Worm (Caenorhabditis elegans) whole organism, L4/young adult: Measurements from ENCODE around the gene ZK945.6.

Experiments used
- W03F9.2 ChIP-seq: fragments of 150-350 bp; optimal IDR thresholded peaks from 2 replicates; lab custom pipeline; 2014; ENCODE audit warnings: missing biosample characterization, missing genetic modification characterization
- dao-5 ChIP-seq: sonication (generic microtip); optimal IDR thresholded peaks from 2 replicates; lab custom pipeline; 2016; ENCODE audit warnings: missing genotype, missing genetic modification characterization, moderate library complexity, missing compliant biosample characterization
- him-1 ChIP-seq: sonication (generic microtip); optimal IDR thresholded peaks from 2 replicates; lab custom pipeline; 2016; ENCODE audit warnings: missing genotype, missing genetic modification reagents, missing genetic modification characterization, missing compliant biosample characterization

- TF ChIP-seq dao-5 (tag; lab: Kevin White, UChicago) = no peak
- no peak for TF ChIP-seq him-1 (tag; lab: Kevin White, UChicago)
- TF ChIP-seq W03F9.2 (tag; lab: Kevin White, UChicago) = no peak
Observed at ce11 chrII:10106870-10107269, at the start of gene ZK945.6.
